Worm (Caenorhabditis elegans): ENCODE measurements around the gene K08H10.6.

K08H10.6 gene

DNA sequence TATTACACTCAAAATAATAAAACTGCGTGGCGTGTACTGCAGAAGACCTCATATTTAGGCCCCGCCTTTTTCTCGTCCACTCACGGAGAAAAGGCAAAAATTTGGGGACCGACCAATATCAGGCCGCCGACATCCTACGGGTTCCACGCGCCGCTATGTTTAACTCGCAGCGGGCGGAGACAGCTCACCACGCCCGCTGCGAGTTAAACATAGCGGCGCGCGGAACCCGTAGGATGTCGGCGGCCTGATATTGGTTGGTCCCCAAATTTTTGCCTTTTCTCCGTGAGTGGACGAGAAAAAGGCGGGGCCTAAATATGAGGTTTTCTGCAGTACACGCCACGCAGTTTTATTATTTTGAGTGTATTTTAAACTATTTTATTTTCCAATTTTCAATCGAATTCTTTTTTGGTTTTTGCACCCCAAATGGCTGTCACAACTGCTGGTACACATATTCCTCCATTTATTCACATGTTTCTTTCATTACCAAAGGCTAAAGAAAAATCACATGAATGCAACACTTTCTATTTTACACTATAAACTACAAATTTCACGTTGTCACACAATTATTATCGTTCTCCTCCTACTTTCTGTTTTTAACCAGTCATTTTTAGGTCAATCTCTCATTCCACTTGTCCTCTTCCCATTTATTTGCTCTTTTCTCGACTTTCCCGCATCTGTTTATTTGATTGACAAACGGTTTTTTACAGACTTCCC lies 8.5 kb upstream of the K08H10.6 start, which contains the start of gene uda-1:
Gene uda-1 (plus strand): TSS at position 708 of the 714 bp plus-strand sequence.
- TF ChIP-seq blmp-1 (tag; optimal IDR thresholded peaks at IDR 0.05; ENCODE audit: insufficient read depth) = peak; percentile 61
- peak; percentile 6 for TF ChIP-seq crh-2 (tag; optimal IDR thresholded peaks at IDR 0.05)

DNA sequence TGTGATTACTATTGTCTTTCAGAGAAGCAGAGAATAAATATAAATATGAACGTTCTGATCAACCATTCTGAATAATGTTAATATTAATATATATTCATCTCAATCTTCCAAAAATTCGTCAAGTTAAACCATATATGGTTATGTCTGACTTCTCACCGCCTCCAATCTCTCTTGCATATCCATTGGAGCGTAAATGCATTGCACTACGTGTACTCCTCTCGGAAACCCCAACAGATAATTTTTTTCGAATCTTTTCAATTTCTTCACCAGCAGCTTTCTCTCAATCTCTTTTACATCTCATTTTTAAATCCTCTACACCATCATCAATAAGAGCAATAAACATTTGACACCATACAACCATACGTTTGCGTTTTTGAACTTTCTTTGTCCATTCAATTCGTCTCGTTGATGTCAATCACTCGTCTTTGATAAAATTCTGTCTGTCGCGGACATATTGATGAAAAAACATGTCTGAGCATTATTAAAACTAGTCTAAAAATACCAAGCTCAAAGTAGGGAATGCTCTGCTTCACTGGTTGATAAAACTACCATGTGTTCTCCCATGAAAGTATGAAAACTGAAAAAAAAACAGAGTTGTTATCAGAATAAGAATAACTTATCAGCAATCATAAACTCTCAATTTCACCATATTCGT lies 7.8 kb upstream of the K08H10.6 start:
- TF ChIP-seq peb-1 (tag; optimal IDR thresholded peaks at IDR 0.05) (no peak), fos-1 (tag; optimal IDR thresholded peaks at IDR 0.05) (no peak), sma-9 (GFP tag; optimal IDR thresholded peaks at IDR 0.05) (peak; percentile 52), sma-9 (tag; optimal IDR thresholded peaks at IDR 0.05) (no peak), R02D3.7 (tag; optimal IDR thresholded peaks at IDR 0.05) (no peak), snpc-4 (tag; optimal IDR thresholded peaks at IDR 0.05) (peak; percentile 60), sma-3 (GFP tag; optimal IDR thresholded peaks at IDR 0.05) (no peak), gmeb-1 (tag; optimal IDR thresholded peaks at IDR 0.05) (no peak), ama-1 (optimal IDR thresholded peaks at IDR 0.05) (no peak), F13H6.1 (tag; optimal IDR thresholded peaks at IDR 0.05) (no peak), nhr-23 (tag; optimal IDR thresholded peaks at IDR 0.05) (no peak), alr-1 (tag; optimal IDR thresholded peaks at IDR 0.05) (no peak), elt-3 (tag; optimal IDR thresholded peaks at IDR 0.05) (no peak), mab-5 (tag; optimal IDR thresholded peaks at IDR 0.05) (peak; percentile 15), Y55F3AM.14 (GFP tag; optimal IDR thresholded peaks at IDR 0.05) (no peak), ceh-16 (tag; optimal IDR thresholded peaks at IDR 0.05) (no peak), elt-1 (tag; optimal IDR thresholded peaks at IDR 0.05) (no peak), mdl-1 (tag; optimal IDR thresholded peaks at IDR 0.05) (no peak), lin-39 (tag; optimal IDR thresholded peaks at IDR 0.05) (no peak), ZK546.5 (tag; optimal IDR thresholded peaks at IDR 0.05) (no peak), ztf-1 (GFP tag; conservative IDR thresholded peaks at IDR 0.05) (no peak), ztf-4 (tag; optimal IDR thresholded peaks at IDR 0.05) (no peak), nhr-129 (tag; optimal IDR thresholded peaks at IDR 0.05) (peak; percentile 72), nhr-25 (tag; optimal IDR thresholded peaks at IDR 0.05) (peak; percentile 38), unc-39 (tag; optimal IDR thresholded peaks at IDR 0.05) (no peak), nhr-11 (tag; optimal IDR thresholded peaks at IDR 0.05) (peak; percentile 29), zag-1 (tag; optimal IDR thresholded peaks at IDR 0.05) (peak; percentile 14), unc-55 (GFP tag; optimal IDR thresholded peaks at IDR 0.05) (peak; percentile 87), nhr-237 (tag; optimal IDR thresholded peaks at IDR 0.05) (no peak), crh-2 (tag; optimal IDR thresholded peaks at IDR 0.05) (peak; percentile 61), nhr-12 (tag; optimal IDR thresholded peaks at IDR 0.05) (no peak), C34F6.9 (tag; optimal IDR thresholded peaks at IDR 0.05) (peak; percentile 71), nhr-21 (tag; optimal IDR thresholded peaks at IDR 0.05) (peak; percentile 1), nhr-77 (tag; optimal IDR thresholded peaks at IDR 0.05) (no peak), lin-13 (GFP tag; optimal IDR thresholded peaks at IDR 0.05) (peak; percentile 70), sem-4 (tag; optimal IDR thresholded peaks at IDR 0.05) (peak; percentile 69), lsy-2 (tag; optimal IDR thresholded peaks at IDR 0.05) (peak in 1 of 2 experiments; percentile 81)

DNA sequence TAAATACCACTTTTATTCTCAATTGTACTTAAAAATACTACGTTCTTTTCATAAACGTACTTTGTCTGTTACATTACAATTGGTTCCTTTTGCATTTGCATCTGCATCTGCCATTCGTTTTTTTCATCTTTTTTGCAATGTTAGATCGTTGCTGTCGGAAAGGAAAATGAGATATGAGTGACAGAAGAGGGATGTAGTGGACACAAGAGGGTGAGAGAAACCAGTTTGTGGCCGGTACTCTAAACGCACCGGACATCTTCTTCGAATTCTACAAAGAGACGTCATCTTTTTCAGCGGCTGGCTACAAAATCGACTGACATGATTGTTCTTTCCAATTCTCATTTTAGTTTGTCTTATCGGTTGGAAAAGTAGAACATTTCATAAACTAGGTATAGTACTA lies 7.0 kb upstream of the K08H10.6 start:
- TF ChIP-seq nhr-6 (tag; optimal IDR thresholded peaks at IDR 0.05) (peak; percentile 41), nhr-21 (tag; optimal IDR thresholded peaks at IDR 0.05) (no peak), sma-9 (GFP tag; optimal IDR thresholded peaks at IDR 0.05) (peak; percentile 52), sma-9 (tag; optimal IDR thresholded peaks at IDR 0.05) (no peak), blmp-1 (tag; optimal IDR thresholded peaks at IDR 0.05; ENCODE audit: insufficient read depth) (peak; percentile 55), nhr-25 (tag; optimal IDR thresholded peaks at IDR 0.05) (peak; percentile 60), mdl-1 (tag; optimal IDR thresholded peaks at IDR 0.05) (no peak), peb-1 (tag; optimal IDR thresholded peaks at IDR 0.05) (no peak), crh-2 (tag; optimal IDR thresholded peaks at IDR 0.05) (peak; percentile 38), nhr-129 (tag; optimal IDR thresholded peaks at IDR 0.05) (peak; percentile 12)

Measured in whole organism, L2 larva.